Worm (Caenorhabditis elegans): Measurements from ENCODE around the gene C09B9.7.
A peak's percentile ranks its signal among the peaks of the same experiment; 100 is the strongest.

DNA sequence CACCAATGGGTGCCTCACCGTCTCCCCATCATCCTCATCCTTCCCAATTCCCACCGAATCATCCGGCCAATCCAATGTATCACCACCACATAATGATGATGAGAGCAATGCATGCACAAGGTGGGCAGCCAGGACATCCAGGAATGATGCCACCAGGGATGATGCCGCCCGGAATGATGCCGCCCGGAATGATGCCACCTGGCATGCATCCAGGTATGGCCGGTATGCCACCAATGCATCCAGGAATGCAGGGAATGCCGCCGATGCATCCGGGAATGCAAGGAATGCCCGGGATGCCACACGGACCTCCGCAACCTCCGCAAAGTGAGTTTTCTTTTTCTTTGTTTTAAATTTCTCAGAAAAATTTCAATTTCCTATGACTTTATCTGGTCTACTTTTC, 24.9 kb upstream of the C09B9.7 start:
- TF ChIP-seq unc-62 (GFP tag; optimal IDR thresholded peaks at IDR 0.05 in 1 of 2) (peak in 1 of 2 experiments; percentile 1), unc-62 (tag; optimal IDR thresholded peaks at IDR 0.05) (no peak), zfp-2 (tag; optimal IDR thresholded peaks at IDR 0.05) (no peak), dmd-9 (GFP tag; IDR thresholded peaks at IDR 0.05) (no peak), snpc-4 (tag; optimal IDR thresholded peaks at IDR 0.05) (no peak), T26A8.4 (GFP tag; IDR thresholded peaks at IDR 0.05) (no peak), nhr-25 (tag; optimal IDR thresholded peaks at IDR 0.05; ENCODE audit: borderline replicate concordance, insufficient read depth) (no peak), skn-1 (tag; optimal IDR thresholded peaks at IDR 0.05) (no peak), ztf-11 (tag; optimal IDR thresholded peaks at IDR 0.05) (no peak), daf-8 (GFP tag; IDR thresholded peaks at IDR 0.05) (no peak)
